ENCODE assay signal across 4 fruit fly cellular contexts in genomic region chr3R:29981479-29981878, dm6.
A peak's percentile ranks its signal among the peaks of the same experiment; 100 is the strongest.
TF ChIP-seq lines count a peak whose summit lies in the region.

No protein-coding gene starts in this region.

- no peak for TF ChIP-seq CTCF in whole organism, embryonic (GFP tag; optimal IDR thresholded peaks at IDR 0.05; lab: Kevin White, UChicago)

TF ChIP-seq in whole organism, embryonic, 481 proteins besides CTCF, POLR2A, EP300 and RAD21:
- TF ChIP-seq Dip3 (GFP tag; optimal IDR thresholded peaks at IDR 0.05; lab: Kevin White, UChicago) (no peak), CG12219 (GFP tag; optimal IDR thresholded peaks at IDR 0.05; lab: Kevin White, UChicago) (no peak), CG6683 (GFP tag; optimal IDR thresholded peaks at IDR 0.05; lab: Kevin White, UChicago) (no peak), Sox102F (GFP tag; optimal IDR thresholded peaks at IDR 0.05; lab: Kevin White, UChicago) (peak; percentile 4), NC2α (GFP tag; optimal IDR thresholded peaks at IDR 0.05; lab: Kevin White, UChicago) (no peak), sens (GFP tag; lab: Kevin White, UChicago) (peak; percentile 7), otp (GFP tag; IDR thresholded peaks at IDR 0.05; lab: Robert Waterston, UW) (no peak), gcm2 (GFP tag; optimal IDR thresholded peaks at IDR 0.05; lab: Kevin White, UChicago) (no peak), Drgx (GFP tag; IDR thresholded peaks at IDR 0.05; lab: Robert Waterston, UW) (peak; percentile 59), ara (GFP tag; IDR thresholded peaks at IDR 0.05; lab: Robert Waterston, UW) (no peak)

TF ChIP-seq in whole organism, prepupa, 60 proteins besides CTCF, POLR2A, EP300 and RAD21 (continues in another document):
- TF ChIP-seq achi (GFP tag; optimal IDR thresholded peaks at IDR 0.05; lab: Kevin White, UChicago) (peak; percentile 28), dsx (GFP tag; optimal IDR thresholded peaks at IDR 0.05; lab: Kevin White, UChicago; ENCODE audit: poor library complexity, severe bottlenecking) (no peak), acj6 (GFP tag; optimal IDR thresholded peaks at IDR 0.05; lab: Kevin White, UChicago) (peak; percentile 34), OdsH (GFP tag; optimal IDR thresholded peaks at IDR 0.05; lab: Kevin White, UChicago) (peak; percentile 59), cyc (GFP tag; optimal IDR thresholded peaks at IDR 0.05; lab: Kevin White, UChicago) (peak; percentile 48), ss (GFP tag; optimal IDR thresholded peaks at IDR 0.05; lab: Kevin White, UChicago) (no peak), Met (GFP tag; optimal IDR thresholded peaks at IDR 0.05; lab: Kevin White, UChicago) (no peak), Gug (GFP tag; IDR thresholded peaks at IDR 0.05; lab: Robert Waterston, UW) (peak; percentile 24; the same call in 1 of the 2 replicates), CG6276 (GFP tag; optimal IDR thresholded peaks at IDR 0.05; lab: Kevin White, UChicago) (peak; percentile 16), CG31627 (GFP tag; optimal IDR thresholded peaks at IDR 0.05; lab: Kevin White, UChicago) (peak; percentile 7), Lpt (GFP tag; optimal IDR thresholded peaks at IDR 0.05; lab: Kevin White, UChicago) (peak; percentile 15), CG10631 (GFP tag; optimal IDR thresholded peaks at IDR 0.05; lab: Kevin White, UChicago) (peak; percentile 19), CG4318 (GFP tag; optimal IDR thresholded peaks at IDR 0.05; lab: Kevin White, UChicago) (peak; percentile 6), Eip78C (GFP tag; lab: Kevin White, UChicago) (peak; percentile 77), Hr39 (GFP tag; optimal IDR thresholded peaks at IDR 0.05; lab: Kevin White, UChicago) (peak; percentile 39), esn (GFP tag; optimal IDR thresholded peaks at IDR 0.05; lab: Kevin White, UChicago) (peak; percentile 49), CG8632 (GFP tag; optimal IDR thresholded peaks at IDR 0.05; lab: Kevin White, UChicago) (peak; percentile 8), Blimp-1 (GFP tag; optimal IDR thresholded peaks at IDR 0.05; lab: Kevin White, UChicago) (no peak), Ets21C (GFP tag; optimal IDR thresholded peaks at IDR 0.05; lab: Kevin White, UChicago) (peak; percentile 34), CG6792 (GFP tag; optimal IDR thresholded peaks at IDR 0.05; lab: Kevin White, UChicago) (peak; percentile 51), CG11294 (GFP tag; IDR thresholded peaks at IDR 0.05; lab: Robert Waterston, UW) (no peak), CG32006 (GFP tag; optimal IDR thresholded peaks at IDR 0.05; lab: Kevin White, UChicago) (peak; percentile 48), Sox15 (GFP tag; optimal IDR thresholded peaks at IDR 0.05; lab: Kevin White, UChicago) (no peak), Smox (GFP tag; optimal IDR thresholded peaks at IDR 0.05; lab: Kevin White, UChicago) (peak; percentile 14), CG34406 (GFP tag; optimal IDR thresholded peaks at IDR 0.05; lab: Kevin White, UChicago) (peak; percentile 18), CG6163 (GFP tag; IDR thresholded peaks at IDR 0.05; lab: Robert Waterston, UW) (peak; percentile 70), CG15336 (GFP tag; IDR thresholded peaks at IDR 0.05; lab: Robert Waterston, UW) (peak; percentile 72)

TF ChIP-seq in whole organism, pupa, 21 proteins besides CTCF, POLR2A, EP300 and RAD21:
- TF ChIP-seq CG8301 (tag; optimal IDR thresholded peaks at IDR 0.05; lab: Kevin White, UChicago) (peak; percentile 57), CG4496 (GFP tag; IDR thresholded peaks at IDR 0.05; lab: Robert Waterston, UW) (peak; percentile 72), Pif1A (GFP tag; optimal IDR thresholded peaks at IDR 0.05; lab: Kevin White, UChicago) (no peak), gl (tag; optimal IDR thresholded peaks at IDR 0.05; lab: Kevin White, UChicago) (no peak), CG14655 (GFP tag; optimal IDR thresholded peaks at IDR 0.05; lab: Kevin White, UChicago) (peak; percentile 40), CG13204 (GFP tag; optimal IDR thresholded peaks at IDR 0.05; lab: Kevin White, UChicago) (no peak), CG34367 (tag; optimal IDR thresholded peaks at IDR 0.05; lab: Kevin White, UChicago) (no peak), CG15710 (tag; optimal IDR thresholded peaks at IDR 0.05; lab: Kevin White, UChicago) (no peak), CG12605 (GFP tag; IDR thresholded peaks at IDR 0.05; lab: Robert Waterston, UW) (peak; percentile 14; the same call in 1 of the 2 replicates), CG17806 (tag; optimal IDR thresholded peaks at IDR 0.05; lab: Kevin White, UChicago) (peak; percentile 3), fd96Ca (GFP tag; IDR thresholded peaks at IDR 0.05; lab: Robert Waterston, UW) (no peak), CG32121 (GFP tag; IDR thresholded peaks at IDR 0.05; lab: Robert Waterston, UW) (peak; percentile 8; the same call in 1 of the 2 replicates), Snoo (tag; optimal IDR thresholded peaks at IDR 0.05; lab: Kevin White, UChicago) (no peak), CG8159 (tag; optimal IDR thresholded peaks at IDR 0.05; lab: Kevin White, UChicago) (peak; percentile 15), CG9948 (tag; optimal IDR thresholded peaks at IDR 0.05; lab: Kevin White, UChicago) (no peak), Ets98B (GFP tag; IDR thresholded peaks at IDR 0.05; lab: Robert Waterston, UW) (peak; percentile 23; the same call in 1 of the 2 replicates), EcR (GFP tag; optimal IDR thresholded peaks at IDR 0.05; lab: Kevin White, UChicago) (no peak), rn (GFP tag; IDR thresholded peaks at IDR 0.05; lab: Robert Waterston, UW) (no peak), D1 (tag; optimal IDR thresholded peaks at IDR 0.05; lab: Kevin White, UChicago) (no peak)

TF ChIP-seq in whole organism, wandering third instar larva, 38 proteins besides CTCF, POLR2A, EP300 and RAD21:
- TF ChIP-seq h (GFP tag; optimal IDR thresholded peaks at IDR 0.05; lab: Kevin White, UChicago) (peak; percentile 9), Abd-B (GFP tag; optimal IDR thresholded peaks at IDR 0.05; lab: Kevin White, UChicago) (no peak)

Comparison
In these comparisons a context has a peak if more than half of its experiments do, and no peak if none do; other contexts are left out.
1. Of the 7 proteins assayed by ChIP-seq in both whole organism, embryonic and whole organism, prepupa: peak only in whole organism, embryonic: none; only in whole organism, prepupa: Gug, Hr39 and Lpt; in both: Sox102F; in neither: 3.